Worm (Caenorhabditis elegans): ENCODE measurements around the gene T09B9.5.

ce11 chrX:9763903-9764302 lies 13.7 kb upstream of the T09B9.5 start:
- TF ChIP-seq pha-4 (tag; optimal IDR thresholded peaks at IDR 0.05), result no peak
- TF ChIP-seq ces-1 (GFP tag; optimal IDR thresholded peaks at IDR 0.05), result no peak
- TF ChIP-seq unc-39 (tag; optimal IDR thresholded peaks at IDR 0.05), result no peak
- TF ChIP-seq nhr-28 (tag; optimal IDR thresholded peaks at IDR 0.05), result no peak
- no peak for TF ChIP-seq snpc-4 (tag; optimal IDR thresholded peaks at IDR 0.05)

All from whole organism, mixed stage, embryonic.